Fruit fly (Drosophila melanogaster) Kc167 (cell line): ENCODE measurements around the gene CG32267.

ENCODE experiments used
- Myc ChIP-seq: fragments of >200 bp; optimal IDR thresholded peaks from 2 replicates; lab custom pipeline; 2017; ENCODE audit warnings: missing external identifiers
- h ChIP-seq: fragments of >200 bp; optimal IDR thresholded peaks from 3 replicates; lab custom pipeline; 2018; ENCODE audit warnings: missing external identifiers
- ttk ChIP-seq: sonication (Bioruptor generic); optimal IDR thresholded peaks from 2 replicates; lab custom pipeline; 2017; ENCODE audit warnings: missing external identifiers

- no peak for TF ChIP-seq h (lab: Kevin White, UChicago)
- TF ChIP-seq Myc (lab: Kevin White, UChicago), result no peak
- TF ChIP-seq ttk, result no peak
These were observed 48.9 kb downstream of the CG32267 start for dm6 chr3L:3423006-3423405.
